Worm (Caenorhabditis elegans) whole organism, L2 larva: ENCODE data around the gene T11G6.2.

Experiments used
- C34F6.9 ChIP-seq: fragments of 150-350 bp; optimal IDR thresholded peaks from 2 replicates; lab custom pipeline; 2014; ENCODE audit warnings: missing biosample characterization, missing genetic modification characterization
- F13H6.1 ChIP-seq: sonication (generic microtip); optimal IDR thresholded peaks from 2 replicates; lab custom pipeline; 2016; ENCODE audit warnings: missing genetic modification characterization, missing compliant biosample characterization
- R02D3.7 ChIP-seq: fragments of 150-350 bp; optimal IDR thresholded peaks from 2 replicates; lab custom pipeline; 2014; ENCODE audit warnings: missing biosample characterization, missing genetic modification characterization
- ZK546.5 ChIP-seq: sonication (generic microtip); optimal IDR thresholded peaks from 2 replicates; lab custom pipeline; 2017; ENCODE audit warnings: missing biosample characterization, missing genetic modification characterization
- ama-1 ChIP-seq: fragments of 150-350 bp; optimal IDR thresholded peaks from 2 replicates; lab custom pipeline; 2018; ENCODE audit warnings: inconsistent platforms
- blmp-1 ChIP-seq: sonication (generic microtip); optimal IDR thresholded peaks from 2 replicates; lab custom pipeline; 2017; ENCODE audit warnings: missing genetic modification characterization, mild to moderate bottlenecking, missing compliant biosample characterization, antibody characterized with exemption, moderate library complexity; ENCODE audit not compliant: insufficient read depth
- ceh-16 ChIP-seq: fragments of 150-350 bp; optimal IDR thresholded peaks from 2 replicates; lab custom pipeline; 2014; ENCODE audit warnings: missing biosample characterization, missing genetic modification characterization
- crh-2 ChIP-seq: sonication (generic microtip); optimal IDR thresholded peaks from 2 replicates; lab custom pipeline; 2017; ENCODE audit warnings: missing biosample characterization, missing genetic modification characterization
- dmd-4 ChIP-seq: sonication (generic microtip); optimal IDR thresholded peaks from 2 replicates; lab custom pipeline; 2017; ENCODE audit warnings: missing biosample characterization, missing genetic modification characterization
- egl-27 ChIP-seq: sonication (generic microtip); optimal IDR thresholded peaks from 3 replicates; lab custom pipeline; 2017; ENCODE audit warnings: missing biosample characterization, missing genetic modification reagents, missing genetic modification characterization
- elt-1 ChIP-seq: fragments of 150-350 bp; optimal IDR thresholded peaks from 2 replicates; lab custom pipeline; 2014; ENCODE audit warnings: missing biosample characterization, missing genetic modification characterization
- elt-3 ChIP-seq: sonication (generic microtip); optimal IDR thresholded peaks from 2 replicates; lab custom pipeline; 2017; ENCODE audit warnings: missing biosample characterization, missing genetic modification characterization
- fos-1 ChIP-seq: fragments of 150-350 bp; optimal IDR thresholded peaks from 2 replicates; lab custom pipeline; 2014; ENCODE audit warnings: missing biosample characterization, missing genetic modification characterization
- lin-11 ChIP-seq: fragments of 150-350 bp; sonication (generic microtip); optimal IDR thresholded peaks from 2 replicates; lab custom pipeline; 2014; ENCODE audit warnings: missing biosample characterization, missing genetic modification characterization, inconsistent platforms, mixed read lengths
- lin-13 ChIP-seq: fragments of 150-350 bp; optimal IDR thresholded peaks from 2 replicates; lab custom pipeline; 2014; ENCODE audit warnings: missing biosample characterization, missing genetic modification reagents, missing genetic modification characterization
- lsy-2 ChIP-seq, 2 experiments: fragments of 150-350 bp in 1 of 2; sonication (generic microtip) in 1 of 2; optimal IDR thresholded peaks; 2 replicates each; lab custom pipeline; 2014 to 2017; ENCODE audit warnings: missing biosample characterization in 2 of 2, missing genetic modification characterization in 2 of 2
- mbf-1 ChIP-seq: sonication (generic microtip); optimal IDR thresholded peaks from 2 replicates; lab custom pipeline; 2017; ENCODE audit warnings: missing biosample characterization, missing genetic modification characterization
- mdl-1 ChIP-seq, 2 experiments: fragments of 150-350 bp in 1 of 2; sonication (generic microtip) in 1 of 2; optimal IDR thresholded peaks; 2 replicates each; lab custom pipeline; 2017; ENCODE audit warnings: missing biosample characterization in 2 of 2, missing genetic modification characterization in 2 of 2
- nhr-10 ChIP-seq: sonication (generic microtip); optimal IDR thresholded peaks from 2 replicates; lab custom pipeline; 2017; ENCODE audit warnings: missing biosample characterization, missing genetic modification characterization
- nhr-12 ChIP-seq: fragments of 150-350 bp; optimal IDR thresholded peaks from 2 replicates; lab custom pipeline; 2014; ENCODE audit warnings: missing biosample characterization, missing genetic modification characterization
- nhr-129 ChIP-seq: fragments of 150-350 bp; optimal IDR thresholded peaks from 2 replicates; lab custom pipeline; 2014; ENCODE audit warnings: missing biosample characterization, missing genetic modification characterization
- nhr-21 ChIP-seq: fragments of 150-350 bp; optimal IDR thresholded peaks from 2 replicates; lab custom pipeline; 2014; ENCODE audit warnings: missing biosample characterization, missing genetic modification characterization
- nhr-237 ChIP-seq: fragments of 150-350 bp; optimal IDR thresholded peaks from 2 replicates; lab custom pipeline; 2014; ENCODE audit warnings: missing biosample characterization, missing genetic modification characterization
- nhr-25 ChIP-seq: fragments of 150-350 bp; sonication (generic microtip); optimal IDR thresholded peaks from 3 replicates; lab custom pipeline; 2014; ENCODE audit warnings: missing biosample characterization, missing genetic modification characterization
- nhr-6 ChIP-seq: fragments of 150-350 bp; optimal IDR thresholded peaks from 2 replicates; lab custom pipeline; 2014; ENCODE audit warnings: missing biosample characterization, missing genetic modification characterization
- peb-1 ChIP-seq: fragments of 150-350 bp; optimal IDR thresholded peaks from 2 replicates; lab custom pipeline; 2014; ENCODE audit warnings: missing biosample characterization, missing genetic modification characterization
- skn-1 ChIP-seq: sonication (generic microtip); optimal IDR thresholded peaks from 2 replicates; lab custom pipeline; 2017; ENCODE audit warnings: missing biosample characterization, missing genetic modification characterization
- sma-3 ChIP-seq: sonication (generic microtip); optimal IDR thresholded peaks from 2 replicates; lab custom pipeline; 2016; ENCODE audit warnings: missing genetic modification reagents, missing genetic modification characterization, missing compliant biosample characterization
- sma-9 ChIP-seq, 2 experiments: fragments of 150-350 bp in 1 of 2; sonication (generic microtip) in 1 of 2; optimal IDR thresholded peaks; 2 replicates each; lab custom pipeline; 2014 to 2016; ENCODE audit warnings: missing genetic modification characterization in 2 of 2, mild to moderate bottlenecking in 1 of 2, missing biosample characterization in 1 of 2, missing compliant biosample characterization in 1 of 2, missing genetic modification reagents in 1 of 2, moderate library complexity in 1 of 2
- unc-39 ChIP-seq: fragments of 150-350 bp; optimal IDR thresholded peaks from 2 replicates; lab custom pipeline; 2014; ENCODE audit warnings: missing biosample characterization, missing genetic modification characterization
- unc-55 ChIP-seq: fragments of 150-350 bp; sonication (generic microtip); optimal IDR thresholded peaks from 3 replicates; lab custom pipeline; 2014; ENCODE audit warnings: missing biosample characterization, missing genetic modification reagents, missing genetic modification characterization
- unc-62 ChIP-seq: fragments of 150-350 bp; optimal IDR thresholded peaks from 2 replicates; lab custom pipeline; 2014; ENCODE audit warnings: missing biosample characterization, missing genetic modification reagents, missing genetic modification characterization
- ztf-11 ChIP-seq: sonication (generic microtip); optimal IDR thresholded peaks from 2 replicates; lab custom pipeline; 2017; ENCODE audit warnings: missing biosample characterization, missing genetic modification characterization

T11G6.2 gene

ce11 chrIV:10855049-10855448 is 3.2 kb downstream of the T11G6.2 start, which contains the start of gene T11G6.3:
TSS of gene T11G6.3 (minus strand) at chrIV:10855237.
- TF ChIP-seq blmp-1 (tag; lab: Kevin White, UChicago) (no peak), nhr-25 (tag; lab: Kevin White, UChicago) (peak; percentile 25)

DNA sequence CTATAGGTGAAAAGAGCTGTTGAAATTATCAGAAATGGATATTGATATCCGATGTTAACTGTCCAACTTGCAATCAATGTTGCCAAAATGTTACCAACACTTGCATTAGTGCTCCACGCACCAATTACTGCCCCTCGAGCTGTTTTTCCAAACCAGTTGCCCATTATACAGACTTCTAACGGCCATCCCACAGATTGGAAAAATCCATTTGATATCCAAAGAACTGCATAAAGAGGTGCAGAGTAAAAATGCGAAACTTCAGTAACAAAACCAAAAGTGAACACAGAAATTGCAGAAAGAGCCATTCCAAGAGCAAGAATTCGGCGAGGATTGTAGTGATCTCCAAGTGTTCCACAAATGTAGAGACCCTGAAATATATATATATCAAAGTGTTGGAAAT is 4.3 kb downstream of the T11G6.2 start:
- TF ChIP-seq lin-13 = no peak
- no peak for TF ChIP-seq peb-1 (tag; lab: Kevin White, UChicago)
- no peak for TF ChIP-seq F13H6.1 (tag; lab: Kevin White, UChicago)
- no peak for TF ChIP-seq elt-1 (tag; lab: Kevin White, UChicago)
- TF ChIP-seq sma-3 (GFP tag; lab: Kevin White, UChicago) = no peak
- no peak for TF ChIP-seq mbf-1 (tag; lab: Kevin White, UChicago)
- TF ChIP-seq lsy-2 (tag; optimal IDR thresholded peaks at IDR 0.05; lab: Kevin White, UChicago) = no peak
- no peak for TF ChIP-seq C34F6.9
- TF ChIP-seq mdl-1 (tag; optimal IDR thresholded peaks at IDR 0.05; lab: Kevin White, UChicago) = no peak
- TF ChIP-seq nhr-6 (tag; lab: Kevin White, UChicago) = no peak
- TF ChIP-seq blmp-1 (tag; lab: Kevin White, UChicago) = no peak
- TF ChIP-seq nhr-10 (tag; lab: Kevin White, UChicago) = no peak
- TF ChIP-seq nhr-21 (tag; lab: Kevin White, UChicago) = no peak
- no peak for TF ChIP-seq ceh-16
- no peak for TF ChIP-seq dmd-4
- no peak for TF ChIP-seq lin-11 (tag; lab: Kevin White, UChicago)
- TF ChIP-seq nhr-129 (tag; lab: Kevin White, UChicago) = no peak
- no peak for TF ChIP-seq crh-2 (tag; lab: Kevin White, UChicago)
- TF ChIP-seq, all 48 proteins: peak for 0

- TF ChIP-seq sma-9 (GFP tag; optimal IDR thresholded peaks at IDR 0.05; lab: Kevin White, UChicago) (no peak), sma-9 (tag; optimal IDR thresholded peaks at IDR 0.05; lab: Kevin White, UChicago) (no peak), lsy-2 (tag; optimal IDR thresholded peaks at IDR 0.05; lab: Kevin White, UChicago) (peak in 1 of 2 experiments; percentile 45), sma-3 (GFP tag; lab: Kevin White, UChicago) (no peak), fos-1 (peak; percentile 23), C34F6.9 (peak; percentile 46), unc-62 (GFP tag; lab: Kevin White, UChicago) (no peak), nhr-129 (tag; lab: Kevin White, UChicago) (peak; percentile 2), R02D3.7 (no peak), ceh-16 (no peak), unc-39 (tag; lab: Kevin White, UChicago) (no peak), blmp-1 (tag; lab: Kevin White, UChicago) (peak; percentile 56), ama-1 (lab: Kevin White, UChicago) (no peak), unc-55 (GFP tag; lab: Kevin White, UChicago) (peak; percentile 54), mdl-1 (tag; optimal IDR thresholded peaks at IDR 0.05; lab: Kevin White, UChicago) (no peak), peb-1 (tag; lab: Kevin White, UChicago) (no peak), crh-2 (tag; lab: Kevin White, UChicago) (peak; percentile 29), nhr-237 (no peak), lin-13 (no peak), elt-3 (no peak), egl-27 (tag; lab: Kevin White, UChicago) (no peak), mbf-1 (tag; lab: Kevin White, UChicago) (no peak)
These were observed 5.9 kb downstream of the T11G6.2 start for ce11 chrIV:10852403-10852802.

DNA sequence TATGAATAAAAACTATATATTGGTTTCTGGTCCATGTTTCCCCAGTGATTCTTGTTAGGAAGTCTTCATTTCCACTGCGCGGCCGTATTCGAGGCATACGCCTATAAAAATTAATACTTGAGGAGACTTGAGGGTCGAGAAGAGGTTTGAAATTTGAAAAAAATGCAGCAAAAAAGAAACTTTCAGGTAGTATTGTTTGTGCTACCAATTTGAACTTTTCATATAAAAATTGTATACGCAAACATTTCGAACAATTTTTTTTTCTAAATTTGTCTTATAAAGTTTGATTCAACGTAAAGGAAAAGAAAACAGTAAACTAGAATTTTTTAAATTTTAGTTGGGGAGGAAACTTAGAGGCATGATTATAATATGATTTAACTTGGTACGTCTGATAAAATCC is 6.5 kb downstream of the T11G6.2 start, which contains the start of gene T11G6.4:
T11G6.4 (minus strand) TSS at position 101 of the 400 bp plus-strand sequence.
- TF ChIP-seq ZK546.5 (tag; lab: Kevin White, UChicago) (no peak), dmd-4 (no peak), unc-62 (GFP tag; lab: Kevin White, UChicago) (no peak), unc-55 (GFP tag; lab: Kevin White, UChicago) (no peak), nhr-25 (tag; lab: Kevin White, UChicago) (no peak), nhr-10 (tag; lab: Kevin White, UChicago) (no peak)
- TF ChIP-seq, all 48 proteins: peak for 0

DNA sequence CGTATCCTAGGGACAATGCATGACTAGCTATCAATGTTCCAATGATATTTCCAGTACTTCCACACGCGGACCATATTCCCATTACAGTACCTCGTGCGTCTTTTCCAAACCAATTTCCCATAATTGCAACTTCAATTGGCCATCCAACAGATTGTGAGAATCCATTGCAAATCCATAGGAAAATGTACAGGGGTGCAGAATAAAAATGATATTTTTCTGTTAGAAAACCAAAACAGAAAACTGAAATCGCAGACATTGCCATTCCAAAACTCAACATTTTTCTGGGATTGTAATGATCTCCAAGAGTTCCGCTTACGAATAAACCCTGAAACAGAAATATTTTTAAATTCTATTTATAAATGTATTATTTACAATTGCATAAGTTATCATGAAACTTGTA is 7.2 kb downstream of the T11G6.2 start:
- TF ChIP-seq ztf-11 (no peak), C34F6.9 (no peak), nhr-129 (tag; lab: Kevin White, UChicago) (no peak), F13H6.1 (tag; lab: Kevin White, UChicago) (no peak), skn-1 (tag; lab: Kevin White, UChicago) (no peak), nhr-12 (no peak), nhr-237 (no peak)
